Worm (Caenorhabditis elegans) whole organism, young adult: Measurements from ENCODE around the gene F18E9.3.

ENCODE experiments used
- B0261.1 ChIP-seq: sonication (generic microtip); optimal IDR thresholded peaks from 2 replicates; lab custom pipeline; 2016; ENCODE audit warnings: mild to moderate bottlenecking, missing genetic modification characterization, moderate library complexity, missing compliant biosample characterization
- C06A6.2 ChIP-seq: fragments of 200-800 bp; sonication (Bioruptor generic); conservative IDR thresholded peaks from 2 replicates; pipeline ENCODE4 v1.3.6; 2022; ENCODE audit warnings: missing genetic modification characterization, missing compliant biosample characterization
- F33H1.4 ChIP-seq: fragments of 200-800 bp; sonication (Bioruptor generic); IDR thresholded peaks from 2 replicates; pipeline ENCODE4 v1.3.6; 2022; ENCODE audit warnings: missing genetic modification reagents, missing genetic modification characterization, missing compliant biosample characterization
- F39B2.1 ChIP-seq: fragments of 200-800 bp; sonication (Bioruptor generic); IDR thresholded peaks from 2 replicates; pipeline ENCODE4 v1.3.6; 2022; ENCODE audit warnings: missing genetic modification reagents, missing genetic modification characterization, missing compliant biosample characterization
- F52B5.7 ChIP-seq: sonication (generic microtip); optimal IDR thresholded peaks from 2 replicates; lab custom pipeline; 2016; ENCODE audit warnings: mild to moderate bottlenecking, missing genetic modification characterization, missing compliant biosample characterization
- K12H6.12 ChIP-seq: fragments of 200-800 bp; sonication (Bioruptor generic); optimal IDR thresholded peaks from 2 replicates; lab custom pipeline; 2018; ENCODE audit warnings: mild to moderate bottlenecking, missing genetic modification characterization, missing compliant biosample characterization
- T26A5.8 ChIP-seq: sonication (generic microtip); optimal IDR thresholded peaks from 2 replicates; lab custom pipeline; 2016; ENCODE audit warnings: missing genetic modification characterization, missing compliant biosample characterization
- atf-7 ChIP-seq: sonication (generic microtip); optimal IDR thresholded peaks from 2 replicates; lab custom pipeline; 2017; ENCODE audit warnings: mild to moderate bottlenecking, missing genetic modification characterization, missing compliant biosample characterization
- attf-6 ChIP-seq: fragments of 200-800 bp; sonication (Bioruptor generic); IDR thresholded peaks from 2 replicates; pipeline ENCODE4 v1.3.6; 2022; ENCODE audit warnings: missing genetic modification reagents, missing genetic modification characterization, missing compliant biosample characterization
- bed-1 ChIP-seq: fragments of 200-800 bp; sonication (Bioruptor generic); IDR thresholded peaks from 2 replicates; pipeline ENCODE4 v1.3.6; 2022; ENCODE audit warnings: missing genetic modification reagents, missing genetic modification characterization, missing compliant biosample characterization
- cebp-1 ChIP-seq, 2 experiments: fragments of 200-800 bp in 1 of 2; sonication (Bioruptor generic) in 1 of 2; sonication (generic microtip) in 1 of 2; IDR thresholded peaks in 1 of 2; optimal IDR thresholded peaks in 1 of 2; 2 replicates each; pipeline versions ENCODE4 v1.3.6 to Lab custom; 2017 to 2022; ENCODE audit warnings: missing compliant biosample characterization in 2 of 2, missing genetic modification characterization in 2 of 2, mild to moderate bottlenecking in 1 of 2, missing genetic modification reagents in 1 of 2, moderate library complexity in 1 of 2
- ceh-40 ChIP-seq: fragments of 200-800 bp; sonication (Bioruptor generic); IDR thresholded peaks from 2 replicates; pipeline ENCODE4 v1.3.6; 2022; ENCODE audit warnings: missing genetic modification characterization, missing compliant biosample characterization
- die-1 ChIP-seq: sonication (generic microtip); optimal IDR thresholded peaks from 2 replicates; lab custom pipeline; 2016; ENCODE audit warnings: missing genotype, mild to moderate bottlenecking, missing genetic modification characterization, missing compliant biosample characterization
- egl-18 ChIP-seq: fragments of 200-800 bp; sonication (Bioruptor generic); IDR thresholded peaks from 2 replicates; pipeline ENCODE4 v1.3.6; 2022; ENCODE audit warnings: missing genetic modification reagents, missing genetic modification characterization, missing compliant biosample characterization
- egl-44 ChIP-seq: fragments of 200-800 bp; sonication (Bioruptor generic); IDR thresholded peaks from 2 replicates; pipeline ENCODE4 v1.3.6; 2022; ENCODE audit warnings: missing genetic modification reagents, missing genetic modification characterization, missing compliant biosample characterization
- ets-4 ChIP-seq: fragments of 200-800 bp; sonication (Bioruptor generic); optimal IDR thresholded peaks from 2 replicates; lab custom pipeline; 2018; ENCODE audit warnings: mild to moderate bottlenecking, missing genetic modification characterization, missing compliant biosample characterization
- him-1 ChIP-seq: sonication (generic microtip); optimal IDR thresholded peaks from 2 replicates; lab custom pipeline; 2016; ENCODE audit warnings: missing genotype, missing genetic modification reagents, missing genetic modification characterization, missing compliant biosample characterization
- hlh-12 ChIP-seq: sonication (generic microtip); optimal IDR thresholded peaks from 2 replicates; lab custom pipeline; 2016; ENCODE audit warnings: missing genetic modification characterization, missing compliant biosample characterization
- hlh-26 ChIP-seq: fragments of 200-800 bp; sonication (Bioruptor generic); conservative IDR thresholded peaks from 2 replicates; pipeline ENCODE4 v1.3.6; 2022; ENCODE audit warnings: missing genetic modification reagents, missing genetic modification characterization, missing compliant biosample characterization
- hmg-1.2 ChIP-seq: fragments of 200-800 bp; sonication (Bioruptor generic); IDR thresholded peaks from 2 replicates; pipeline ENCODE4 v1.3.6; 2022; ENCODE audit warnings: missing genetic modification reagents, missing genetic modification characterization, missing compliant biosample characterization
- mel-28 ChIP-seq: sonication (generic microtip); optimal IDR thresholded peaks from 2 replicates; lab custom pipeline; 2016; ENCODE audit warnings: borderline replicate concordance, mild to moderate bottlenecking, missing genetic modification characterization, missing compliant biosample characterization
- nfyb-1 ChIP-seq: fragments of 200-800 bp; sonication (Bioruptor generic); IDR thresholded peaks from 2 replicates; pipeline ENCODE4 v1.3.6; 2022; ENCODE audit warnings: missing genetic modification reagents, missing genetic modification characterization, missing compliant biosample characterization
- nhr-120 ChIP-seq: fragments of 200-800 bp; sonication (Bioruptor generic); IDR thresholded peaks from 2 replicates; pipeline ENCODE4 v1.3.6; 2022; ENCODE audit warnings: missing genetic modification characterization, missing compliant biosample characterization
- nhr-179 ChIP-seq: sonication (generic microtip); optimal IDR thresholded peaks from 2 replicates; lab custom pipeline; 2016; ENCODE audit warnings: mild to moderate bottlenecking, missing genetic modification characterization, missing compliant biosample characterization
- nhr-27 ChIP-seq: fragments of 200-800 bp; sonication (Bioruptor generic); optimal IDR thresholded peaks from 2 replicates; lab custom pipeline; 2018; ENCODE audit warnings: mild to moderate bottlenecking, missing genetic modification characterization, moderate library complexity, missing compliant biosample characterization
- nhr-80 ChIP-seq: sonication (generic microtip); optimal IDR thresholded peaks from 2 replicates; lab custom pipeline; 2016; ENCODE audit warnings: missing genetic modification characterization, missing compliant biosample characterization
- nhr-90 ChIP-seq: sonication (generic microtip); optimal IDR thresholded peaks from 2 replicates; lab custom pipeline; 2016; ENCODE audit warnings: missing genotype, mild to moderate bottlenecking, missing genetic modification characterization, missing compliant biosample characterization
- rpc-1 ChIP-seq, 2 experiments: fragments of 150-350 bp in 1 of 2; sonication (generic microtip) in 1 of 2; optimal IDR thresholded peaks; 2 replicates each; lab custom pipeline; 2014 to 2018; ENCODE audit warnings: missing biosample characterization in 1 of 2, missing genetic modification characterization in 1 of 2, missing genetic modification reagents in 1 of 2, missing genotype in 1 of 2
- sea-2 ChIP-seq: fragments of 200-800 bp; sonication (Bioruptor generic); IDR thresholded peaks from 2 replicates; pipeline ENCODE4 v1.3.6; 2022; ENCODE audit warnings: missing genetic modification characterization, missing compliant biosample characterization
- snpc-1.1 ChIP-seq: sonication (generic microtip); optimal IDR thresholded peaks from 2 replicates; lab custom pipeline; 2017; ENCODE audit warnings: missing genetic modification characterization, mild to moderate bottlenecking, missing compliant biosample characterization, antibody characterized with exemption, moderate library complexity, missing genotype, missing genetic modification reagents; ENCODE audit not compliant: insufficient read depth
- sptf-2 ChIP-seq: fragments of 200-800 bp; sonication (Bioruptor generic); optimal IDR thresholded peaks from 2 replicates; lab custom pipeline; 2018; ENCODE audit warnings: mild to moderate bottlenecking, missing genetic modification characterization, missing compliant biosample characterization
- tbp1 ChIP-seq: fragments of 200-800 bp; sonication (Bioruptor generic); optimal IDR thresholded peaks from 2 replicates; lab custom pipeline; 2018; ENCODE audit warnings: mild to moderate bottlenecking, missing genetic modification characterization, missing compliant biosample characterization
- unc-62 ChIP-seq: fragments of 150-350 bp; optimal IDR thresholded peaks from 2 replicates; lab custom pipeline; 2014; ENCODE audit warnings: missing biosample characterization, missing genetic modification reagents, missing genetic modification characterization
- zim-3 ChIP-seq: sonication (generic microtip); optimal IDR thresholded peaks from 2 replicates; lab custom pipeline; 2017; ENCODE audit warnings: mild to moderate bottlenecking, missing genetic modification characterization, moderate library complexity, missing compliant biosample characterization
- ztf-26 ChIP-seq: sonication (generic microtip); optimal IDR thresholded peaks from 2 replicates; lab custom pipeline; 2017; ENCODE audit warnings: missing genetic modification characterization, missing compliant biosample characterization
- ztf-28 ChIP-seq: fragments of 200-800 bp; sonication (Bioruptor generic); IDR thresholded peaks from 2 replicates; pipeline ENCODE4 v1.3.6; 2022; ENCODE audit warnings: missing genetic modification reagents, missing genetic modification characterization, missing compliant biosample characterization
- ztf-6 ChIP-seq: fragments of 200-800 bp; sonication (Bioruptor generic); IDR thresholded peaks from 2 replicates; pipeline ENCODE4 v1.3.6; 2022; ENCODE audit warnings: missing genetic modification reagents, missing genetic modification characterization, missing compliant biosample characterization

F18E9.3 gene

DNA sequence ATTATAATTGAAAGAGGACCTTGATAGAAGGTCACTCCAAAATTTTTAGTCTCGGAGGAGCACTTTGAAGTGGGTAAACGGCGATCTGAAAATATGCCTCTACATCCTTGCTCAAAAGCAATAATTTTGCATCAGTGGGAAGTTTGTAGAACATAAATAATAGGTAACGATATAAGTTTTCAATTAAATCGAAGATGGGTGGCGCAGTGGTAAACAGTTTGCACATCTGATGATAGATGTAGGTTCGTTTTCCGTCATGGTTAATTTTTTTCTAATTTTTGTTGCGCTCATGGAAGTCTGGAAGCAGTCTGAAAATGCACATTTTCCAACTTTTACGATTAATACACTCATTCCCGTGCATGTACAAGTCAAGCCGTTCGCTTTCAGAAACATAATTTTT, 8.1 kb upstream of the F18E9.3 start:
- TF ChIP-seq die-1 (tag; lab: Kevin White, UChicago): peak; percentile 7
- peak; percentile 56 for TF ChIP-seq B0261.1 (tag; lab: Kevin White, UChicago)
- TF ChIP-seq rpc-1 (optimal IDR thresholded peaks at IDR 0.05; lab: Kevin White, UChicago): peak; percentile 45
- TF ChIP-seq rpc-1 (tag; optimal IDR thresholded peaks at IDR 0.05; lab: Kevin White, UChicago): peak; percentile 69
- TF ChIP-seq tbp1 (GFP tag; lab: Kevin White, UChicago): peak; percentile 82
- TF ChIP-seq, all 124 proteins: peak for 4; not testable (repeated sequence) for 120

DNA sequence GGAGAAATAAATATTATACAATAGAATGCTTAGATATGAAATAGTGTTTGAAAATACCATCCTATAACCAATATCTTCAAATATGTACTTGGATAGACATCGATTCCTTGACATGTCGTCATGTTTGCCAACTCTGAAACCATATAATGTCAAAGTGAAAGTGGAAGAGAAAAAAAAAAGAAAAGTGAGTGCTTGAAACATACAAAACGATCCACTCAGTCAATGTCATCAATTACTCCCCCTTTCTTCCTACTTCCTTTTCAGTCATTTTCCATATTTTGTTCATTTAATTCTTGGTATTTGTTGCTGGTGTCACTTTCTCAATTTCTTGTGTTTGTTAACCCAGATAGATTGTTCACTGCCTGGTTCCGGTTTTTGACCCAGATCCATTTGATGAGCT, 5.7 kb upstream of the F18E9.3 start, which contains the start of gene F18E9.4:
F18E9.4 (plus strand) TSS at position 301 of the 400 bp plus-strand sequence.
- TF ChIP-seq him-1 (tag; lab: Kevin White, UChicago) (no peak), K12H6.12 (tag; lab: Kevin White, UChicago) (no peak), snpc-1.1 (tag; lab: Kevin White, UChicago) (no peak), F52B5.7 (tag; lab: Kevin White, UChicago) (no peak), cebp-1 (GFP tag; IDR thresholded peaks at IDR 0.05; lab: Robert Waterston, UW) (no peak), cebp-1 (tag; optimal IDR thresholded peaks at IDR 0.05; lab: Kevin White, UChicago) (no peak)

DNA sequence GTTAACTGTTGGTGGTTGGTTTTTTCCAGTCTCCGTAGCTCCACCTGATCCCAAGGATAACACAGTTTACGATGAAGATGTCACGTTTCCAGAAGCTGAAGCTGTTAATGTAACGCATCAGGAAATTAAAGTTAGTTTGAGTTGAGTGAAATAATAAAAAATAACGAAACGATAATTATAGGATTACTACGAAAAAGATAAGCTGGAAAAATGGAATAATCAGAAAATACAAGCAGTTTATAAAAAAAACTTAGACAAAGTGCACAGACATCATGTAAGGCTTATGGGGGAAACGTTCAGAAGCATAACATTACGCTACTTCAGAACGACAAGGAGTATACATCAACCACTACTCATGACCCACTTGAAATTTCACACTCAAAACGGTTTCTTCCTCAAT, 4.5 kb upstream of the F18E9.3 start, which contains the start of gene F18E9.8:
F18E9.8 (minus strand) TSS at position 101 of the 400 bp plus-strand sequence.
- TF ChIP-seq bed-1 (GFP tag; lab: Robert Waterston, UW) (no peak), nhr-120 (GFP tag; lab: Robert Waterston, UW) (no peak), K12H6.12 (tag; lab: Kevin White, UChicago) (no peak), egl-18 (no peak), C06A6.2 (GFP tag; lab: Robert Waterston, UW) (no peak), hlh-26 (GFP tag; lab: Robert Waterston, UW) (no peak), T26A5.8 (tag; lab: Kevin White, UChicago) (no peak), hlh-12 (tag; lab: Kevin White, UChicago) (no peak), sea-2 (GFP tag; lab: Robert Waterston, UW) (no peak), ztf-6 (GFP tag; lab: Robert Waterston, UW) (no peak), attf-6 (no peak), zim-3 (tag; lab: Kevin White, UChicago) (no peak), nhr-90 (no peak), F33H1.4 (GFP tag; lab: Robert Waterston, UW) (no peak), egl-44 (GFP tag; lab: Robert Waterston, UW) (no peak), nhr-80 (no peak), cebp-1 (GFP tag; IDR thresholded peaks at IDR 0.05; lab: Robert Waterston, UW) (no peak), cebp-1 (tag; optimal IDR thresholded peaks at IDR 0.05; lab: Kevin White, UChicago) (no peak), ztf-26 (no peak)

DNA sequence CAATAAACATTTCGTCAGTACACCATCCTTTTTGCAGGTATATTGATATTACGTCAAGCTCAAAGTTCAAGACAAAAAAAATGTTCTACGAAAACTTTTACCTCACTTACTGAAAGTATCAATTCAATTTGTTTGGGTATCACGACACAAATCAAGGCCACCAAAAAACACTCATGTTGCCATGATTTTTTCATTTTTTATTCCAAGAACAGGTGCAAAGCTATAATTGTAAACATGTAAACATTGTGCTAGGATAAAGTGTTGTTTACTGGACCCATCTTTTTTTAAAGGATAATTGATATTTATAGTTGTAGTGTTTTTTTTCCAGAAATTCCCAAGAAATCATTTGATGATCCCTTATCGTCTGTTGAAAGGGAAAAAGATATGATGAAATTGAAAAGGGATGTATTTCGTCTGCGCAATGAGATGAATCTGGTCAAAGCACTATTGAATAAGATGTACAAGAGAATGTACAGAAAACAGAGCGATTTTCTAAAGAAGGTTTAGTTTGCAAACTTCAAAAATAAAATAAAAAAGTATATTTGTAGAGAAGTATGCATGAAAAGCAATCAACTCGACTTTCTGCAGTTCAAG, 3.1 kb upstream of the F18E9.3 start:
- TF ChIP-seq nhr-27 (tag; lab: Kevin White, UChicago): no peak
- TF ChIP-seq nhr-179 (tag; lab: Kevin White, UChicago): no peak
- TF ChIP-seq ets-4 (GFP tag; lab: Kevin White, UChicago): no peak
- no peak for TF ChIP-seq sptf-2 (GFP tag; lab: Kevin White, UChicago)
- no peak for TF ChIP-seq hmg-1.2 (GFP tag; lab: Robert Waterston, UW)
- no peak for TF ChIP-seq ztf-28
- TF ChIP-seq nfyb-1 (GFP tag; lab: Robert Waterston, UW): no peak
- TF ChIP-seq mel-28 (tag; lab: Kevin White, UChicago): no peak
- TF ChIP-seq ceh-40: no peak
- no peak for TF ChIP-seq attf-6
- TF ChIP-seq nhr-90: no peak
- no peak for TF ChIP-seq atf-7
- no peak for TF ChIP-seq snpc-1.1 (tag; lab: Kevin White, UChicago)
- TF ChIP-seq unc-62 (GFP tag; lab: Kevin White, UChicago): no peak
- TF ChIP-seq F39B2.1 (GFP tag; lab: Robert Waterston, UW): no peak
